1 fruit fly cellular context compared by ENCODE assay signal in genomic region chrX:14882536-14883118, dm6.
A peak's percentile ranks its signal among the peaks of the same experiment; 100 is the strongest.
TF ChIP-seq lines count a peak whose summit lies in the region.

CG45064 (minus strand) TSS chrX:14882586.
CG45065 (minus strand) TSS chrX:14882586.

TF ChIP-seq in whole organism, embryonic, 481 proteins besides CTCF, POLR2A, EP300 and RAD21 (continued from another document and continues in another):
- TF ChIP-seq ken (GFP tag; IDR thresholded peaks at IDR 0.05; lab: Robert Waterston, UW), result peak; percentile 86
- TF ChIP-seq dysf (GFP tag; IDR thresholded peaks at IDR 0.05; lab: Robert Waterston, UW), result peak; percentile 84
- peak; percentile 64 for TF ChIP-seq CG9727 (GFP tag; optimal IDR thresholded peaks at IDR 0.05; lab: Kevin White, UChicago)
- peak; percentile 55 for TF ChIP-seq da (GFP tag; optimal IDR thresholded peaks at IDR 0.05; lab: Kevin White, UChicago)
- no peak for TF ChIP-seq Sin3A (optimal IDR thresholded peaks at IDR 0.05; lab: Kevin White, UChicago)
- no peak for TF ChIP-seq luna (GFP tag; optimal IDR thresholded peaks at IDR 0.05; lab: Kevin White, UChicago)
- TF ChIP-seq CG10979 (tag; optimal IDR thresholded peaks at IDR 0.05; lab: Kevin White, UChicago), result peak; percentile 87
- TF ChIP-seq stc (GFP tag; IDR thresholded peaks at IDR 0.05; lab: Robert Waterston, UW), result peak; percentile 90
- TF ChIP-seq CG6765 (GFP tag; optimal IDR thresholded peaks at IDR 0.05; lab: Kevin White, UChicago), result peak; percentile 23
- TF ChIP-seq Drgx (GFP tag; IDR thresholded peaks at IDR 0.05; lab: Robert Waterston, UW), result peak; percentile 88
- peak; percentile 77 for TF ChIP-seq CG1792 (GFP tag; optimal IDR thresholded peaks at IDR 0.05; lab: Kevin White, UChicago)
- peak; percentile 78 for TF ChIP-seq CG4424 (GFP tag; optimal IDR thresholded peaks at IDR 0.05; lab: Kevin White, UChicago)
- peak; percentile 53 for TF ChIP-seq CG31365 (tag; optimal IDR thresholded peaks at IDR 0.05; lab: Kevin White, UChicago)
- peak; percentile 47 for TF ChIP-seq CG2202 (tag; optimal IDR thresholded peaks at IDR 0.05; lab: Kevin White, UChicago)
- peak; percentile 67 for TF ChIP-seq CG18476 (GFP tag; optimal IDR thresholded peaks at IDR 0.05; lab: Kevin White, UChicago)
- 0 out of 3 replicates have a peak, but pooled peaks have one; percentile 57 for TF ChIP-seq CG2889 (GFP tag; IDR thresholded peaks at IDR 0.05; lab: Robert Waterston, UW)
- peak; percentile 79 for TF ChIP-seq CG9609 (GFP tag; optimal IDR thresholded peaks at IDR 0.05; lab: Kevin White, UChicago)
- TF ChIP-seq MESR4 (GFP tag; optimal IDR thresholded peaks at IDR 0.05; lab: Kevin White, UChicago), result no peak
- peak; percentile 71 for TF ChIP-seq CG6813 (GFP tag; optimal IDR thresholded peaks at IDR 0.05; lab: Kevin White, UChicago)
- peak; percentile 68 for TF ChIP-seq CG12236 (GFP tag; optimal IDR thresholded peaks at IDR 0.05; lab: Kevin White, UChicago)
- peak; percentile 73 for TF ChIP-seq Meics (GFP tag; optimal IDR thresholded peaks at IDR 0.05; lab: Kevin White, UChicago)
- peak; percentile 61 for TF ChIP-seq twi (tag; optimal IDR thresholded peaks at IDR 0.05; lab: Kevin White, UChicago)
- peak; percentile 51 for TF ChIP-seq Ets97D (GFP tag; optimal IDR thresholded peaks at IDR 0.05; lab: Kevin White, UChicago)
- peak; percentile 64 for TF ChIP-seq psq (GFP tag; optimal IDR thresholded peaks at IDR 0.05; lab: Kevin White, UChicago)
- TF ChIP-seq CG17912 (GFP tag; optimal IDR thresholded peaks at IDR 0.05; lab: Kevin White, UChicago), result no peak
- TF ChIP-seq pfk (GFP tag; optimal IDR thresholded peaks at IDR 0.05; lab: Kevin White, UChicago), result no peak
- peak; percentile 65; the same call in 2 of the 4 replicates for TF ChIP-seq Gug (GFP tag; IDR thresholded peaks at IDR 0.05; lab: Robert Waterston, UW)
- TF ChIP-seq CG6689 (GFP tag; IDR thresholded peaks at IDR 0.05; lab: Robert Waterston, UW), result peak; percentile 79
- peak; percentile 20 for TF ChIP-seq CG17186 (GFP tag; optimal IDR thresholded peaks at IDR 0.05; lab: Kevin White, UChicago)
- TF ChIP-seq CG4360 (GFP tag; IDR thresholded peaks at IDR 0.05; lab: Robert Waterston, UW), result peak; percentile 48; the same call in 1 of the 2 replicates
- peak; percentile 68 for TF ChIP-seq maf-S (GFP tag; optimal IDR thresholded peaks at IDR 0.05; lab: Kevin White, UChicago)
- no peak for TF ChIP-seq prd (optimal IDR thresholded peaks at IDR 0.05; lab: Kevin White, UChicago)
- TF ChIP-seq prd (GFP tag; IDR thresholded peaks at IDR 0.05; lab: Robert Waterston, UW), result peak; percentile 84
- peak; percentile 62 for TF ChIP-seq Bdp1 (GFP tag; optimal IDR thresholded peaks at IDR 0.05; lab: Kevin White, UChicago)
- 0 out of 2 replicates have a peak, but pooled peaks have one; percentile 38 for TF ChIP-seq CG16779 (GFP tag; IDR thresholded peaks at IDR 0.05; lab: Robert Waterston, UW)
- peak; percentile 67 for TF ChIP-seq ro (GFP tag; IDR thresholded peaks at IDR 0.05; lab: Robert Waterston, UW)
- TF ChIP-seq CG18262 (tag; optimal IDR thresholded peaks at IDR 0.05; lab: Kevin White, UChicago), result peak; percentile 87
- TF ChIP-seq CG3065 (GFP tag; optimal IDR thresholded peaks at IDR 0.05; lab: Kevin White, UChicago), result no peak
- no peak for TF ChIP-seq CG1832 (GFP tag; optimal IDR thresholded peaks at IDR 0.05; lab: Kevin White, UChicago)
- TF ChIP-seq Dbx (GFP tag; IDR thresholded peaks at IDR 0.05; lab: Robert Waterston, UW), result peak; percentile 56; the same call in 2 of the 3 replicates
- no peak for TF ChIP-seq CG2129 (GFP tag; IDR thresholded peaks at IDR 0.05; lab: Robert Waterston, UW; ENCODE audit: partially characterized antibody)
- TF ChIP-seq tio (GFP tag; optimal IDR thresholded peaks at IDR 0.05; lab: Kevin White, UChicago), result peak; percentile 61
- peak; percentile 81 for TF ChIP-seq gce (GFP tag; IDR thresholded peaks at IDR 0.05; lab: Robert Waterston, UW)
- peak; percentile 71 for TF ChIP-seq sqz (GFP tag; optimal IDR thresholded peaks at IDR 0.05; lab: Kevin White, UChicago)
- TF ChIP-seq zen2 (GFP tag; IDR thresholded peaks at IDR 0.05; lab: Robert Waterston, UW; ENCODE audit: partially characterized antibody), result no peak
- TF ChIP-seq ranshi (GFP tag; IDR thresholded peaks at IDR 0.05; lab: Robert Waterston, UW), result peak; percentile 77
- no peak for TF ChIP-seq Scr (GFP tag; IDR thresholded peaks at IDR 0.05; lab: Robert Waterston, UW; ENCODE audit: partially characterized antibody)
- no peak for TF ChIP-seq Dll (GFP tag; IDR thresholded peaks at IDR 0.05; lab: Robert Waterston, UW; ENCODE audit: partially characterized antibody)
- TF ChIP-seq Hr78 (GFP tag; optimal IDR thresholded peaks at IDR 0.05; lab: Kevin White, UChicago), result peak in 1 of 2 experiments; percentile 77
- TF ChIP-seq Dek (tag; optimal IDR thresholded peaks at IDR 0.05; lab: Kevin White, UChicago), result peak; percentile 75
- peak; percentile 93 for TF ChIP-seq CG2678 (tag; optimal IDR thresholded peaks at IDR 0.05; lab: Kevin White, UChicago)
- peak; percentile 86 for TF ChIP-seq wor (GFP tag; IDR thresholded peaks at IDR 0.05; lab: Robert Waterston, UW)
- TF ChIP-seq CG13123 (GFP tag; optimal IDR thresholded peaks at IDR 0.05; lab: Kevin White, UChicago), result peak; percentile 56
- no peak for TF ChIP-seq h (optimal IDR thresholded peaks at IDR 0.05; lab: Kevin White, UChicago)
- TF ChIP-seq CG4282 (GFP tag; optimal IDR thresholded peaks at IDR 0.05; lab: Kevin White, UChicago), result no peak
- TF ChIP-seq CG13894 (tag; optimal IDR thresholded peaks at IDR 0.05; lab: Kevin White, UChicago), result no peak
- TF ChIP-seq CG9817 (tag; optimal IDR thresholded peaks at IDR 0.05; lab: Kevin White, UChicago), result peak; percentile 67
- peak; percentile 73 for TF ChIP-seq CG8944 (GFP tag; optimal IDR thresholded peaks at IDR 0.05; lab: Kevin White, UChicago)
- TF ChIP-seq ac (GFP tag; optimal IDR thresholded peaks at IDR 0.05; lab: Kevin White, UChicago), result no peak
- no peak for TF ChIP-seq corto (GFP tag; optimal IDR thresholded peaks at IDR 0.05; lab: Kevin White, UChicago)
- TF ChIP-seq CG17829 (tag; optimal IDR thresholded peaks at IDR 0.05; lab: Kevin White, UChicago), result peak; percentile 86
- peak; percentile 11 for TF ChIP-seq D19B (GFP tag; optimal IDR thresholded peaks at IDR 0.05; lab: Kevin White, UChicago)
- TF ChIP-seq Adf1 (GFP tag; IDR thresholded peaks at IDR 0.05; lab: Robert Waterston, UW), result no peak
- no peak for TF ChIP-seq HLHmδ (GFP tag; optimal IDR thresholded peaks at IDR 0.05; lab: Kevin White, UChicago)
- peak; percentile 95 for TF ChIP-seq CG31441 (GFP tag; IDR thresholded peaks at IDR 0.05; lab: Robert Waterston, UW)
- peak; percentile 88 for TF ChIP-seq CG13424 (tag; optimal IDR thresholded peaks at IDR 0.05; lab: Kevin White, UChicago)
- TF ChIP-seq CG8388 (GFP tag; optimal IDR thresholded peaks at IDR 0.05; lab: Kevin White, UChicago), result peak; percentile 89
- TF ChIP-seq zf30C (GFP tag; optimal IDR thresholded peaks at IDR 0.05; lab: Kevin White, UChicago), result peak; percentile 51
- TF ChIP-seq lilli (GFP tag; optimal IDR thresholded peaks at IDR 0.05; lab: Kevin White, UChicago), result peak; percentile 79
- peak; percentile 94 for TF ChIP-seq CG17359 (tag; optimal IDR thresholded peaks at IDR 0.05; lab: Kevin White, UChicago)
- TF ChIP-seq phol (tag; optimal IDR thresholded peaks at IDR 0.05; lab: Kevin White, UChicago), result peak; percentile 87
- TF ChIP-seq klu (GFP tag; IDR thresholded peaks at IDR 0.05; lab: Robert Waterston, UW), result no peak; the same call in 1 of the 2 replicates
- peak; percentile 83 for TF ChIP-seq CG10366 (GFP tag; IDR thresholded peaks at IDR 0.05; lab: Robert Waterston, UW)
- no peak for TF ChIP-seq usp (GFP tag; optimal IDR thresholded peaks at IDR 0.05; lab: Kevin White, UChicago)
- TF ChIP-seq wek (GFP tag; optimal IDR thresholded peaks at IDR 0.05; lab: Kevin White, UChicago), result peak; percentile 64
- TF ChIP-seq CG3726 (GFP tag; IDR thresholded peaks at IDR 0.05; lab: Robert Waterston, UW), result peak; percentile 59; the same call in 2 of the 3 replicates
- TF ChIP-seq Hmr (GFP tag; optimal IDR thresholded peaks at IDR 0.05; lab: Kevin White, UChicago), result peak; percentile 65
- TF ChIP-seq slou (GFP tag; optimal IDR thresholded peaks at IDR 0.05; lab: Kevin White, UChicago), result peak; percentile 11
- peak; percentile 75 for TF ChIP-seq Deaf1 (tag; optimal IDR thresholded peaks at IDR 0.05; lab: Kevin White, UChicago)
- TF ChIP-seq CG31388 (GFP tag; optimal IDR thresholded peaks at IDR 0.05; lab: Kevin White, UChicago), result peak; percentile 21
- TF ChIP-seq fd102C (GFP tag; optimal IDR thresholded peaks at IDR 0.05; lab: Kevin White, UChicago), result no peak
- no peak for TF ChIP-seq ash1 (GFP tag; optimal IDR thresholded peaks at IDR 0.05; lab: Kevin White, UChicago)
- TF ChIP-seq unpg (GFP tag; optimal IDR thresholded peaks at IDR 0.05; lab: Kevin White, UChicago), result peak; percentile 89
- TF ChIP-seq Lhr (GFP tag; optimal IDR thresholded peaks at IDR 0.05; lab: Kevin White, UChicago), result peak; percentile 76
- TF ChIP-seq mirr (GFP tag; optimal IDR thresholded peaks at IDR 0.05; lab: Kevin White, UChicago), result no peak
- no peak for TF ChIP-seq CG8478 (optimal IDR thresholded peaks at IDR 0.05; lab: Kevin White, UChicago)
- TF ChIP-seq B-H2 (GFP tag; optimal IDR thresholded peaks at IDR 0.05; lab: Kevin White, UChicago), result no peak
- peak; percentile 70 for TF ChIP-seq CG6654 (GFP tag; optimal IDR thresholded peaks at IDR 0.05; lab: Kevin White, UChicago)
- no peak for TF ChIP-seq CG15479 (GFP tag; optimal IDR thresholded peaks at IDR 0.05; lab: Kevin White, UChicago)
- peak; percentile 83 for TF ChIP-seq ewg (GFP tag; optimal IDR thresholded peaks at IDR 0.05; lab: Kevin White, UChicago)
- TF ChIP-seq Nf-YC (tag; optimal IDR thresholded peaks at IDR 0.05; lab: Kevin White, UChicago), result peak; percentile 45
- TF ChIP-seq cwo (GFP tag; optimal IDR thresholded peaks at IDR 0.05; lab: Kevin White, UChicago), result peak; percentile 66
- TF ChIP-seq Gsc (GFP tag; IDR thresholded peaks at IDR 0.05; lab: Robert Waterston, UW), result peak; percentile 59; the same call in 1 of the 2 replicates
- peak; percentile 59 for TF ChIP-seq kay (GFP tag; optimal IDR thresholded peaks at IDR 0.05; lab: Kevin White, UChicago)
- peak; percentile 80 for TF ChIP-seq CG2875 (GFP tag; optimal IDR thresholded peaks at IDR 0.05; lab: Kevin White, UChicago)
- peak; percentile 78 for TF ChIP-seq CG14710 (tag; optimal IDR thresholded peaks at IDR 0.05; lab: Kevin White, UChicago)
- peak; percentile 74 for TF ChIP-seq CG18619 (GFP tag; optimal IDR thresholded peaks at IDR 0.05; lab: Kevin White, UChicago)
- TF ChIP-seq NfI (GFP tag; optimal IDR thresholded peaks at IDR 0.05; lab: Kevin White, UChicago), result peak; percentile 81
- peak; percentile 64 for TF ChIP-seq emc (GFP tag; optimal IDR thresholded peaks at IDR 0.05; lab: Kevin White, UChicago)
- TF ChIP-seq her (GFP tag; optimal IDR thresholded peaks at IDR 0.05; lab: Kevin White, UChicago), result peak; percentile 77
- TF ChIP-seq CG10543 (GFP tag; optimal IDR thresholded peaks at IDR 0.05; lab: Kevin White, UChicago), result peak; percentile 24
- no peak for TF ChIP-seq inv (GFP tag; IDR thresholded peaks at IDR 0.05; lab: Robert Waterston, UW; ENCODE audit: partially characterized antibody)
- TF ChIP-seq sens (GFP tag; lab: Kevin White, UChicago), result peak; percentile 98
- TF ChIP-seq HmgD (GFP tag; optimal IDR thresholded peaks at IDR 0.05; lab: Kevin White, UChicago), result no peak
- no peak for TF ChIP-seq cas (GFP tag; IDR thresholded peaks at IDR 0.05; lab: Robert Waterston, UW)
- TF ChIP-seq stwl (tag; optimal IDR thresholded peaks at IDR 0.05; lab: Kevin White, UChicago), result no peak
- peak; percentile 89 for TF ChIP-seq CG15601 (tag; optimal IDR thresholded peaks at IDR 0.05; lab: Kevin White, UChicago)
- TF ChIP-seq Rfx (GFP tag; IDR thresholded peaks at IDR 0.05; lab: Robert Waterston, UW), result peak; percentile 67
- TF ChIP-seq CG30431 (GFP tag; optimal IDR thresholded peaks at IDR 0.05; lab: Kevin White, UChicago), result peak; percentile 51
- peak; percentile 78 for TF ChIP-seq CG5180 (GFP tag; optimal IDR thresholded peaks at IDR 0.05; lab: Kevin White, UChicago)
- no peak for TF ChIP-seq Dp (GFP tag; optimal IDR thresholded peaks at IDR 0.05; lab: Kevin White, UChicago)
- peak; percentile 31 for TF ChIP-seq Hand (GFP tag; optimal IDR thresholded peaks at IDR 0.05; lab: Kevin White, UChicago)
- TF ChIP-seq CG1529 (GFP tag; optimal IDR thresholded peaks at IDR 0.05; lab: Kevin White, UChicago), result peak; percentile 84
- TF ChIP-seq crol (GFP tag; IDR thresholded peaks at IDR 0.05; lab: Robert Waterston, UW), result no peak
- peak; percentile 90 for TF ChIP-seq ap (GFP tag; IDR thresholded peaks at IDR 0.05; lab: Robert Waterston, UW)
- TF ChIP-seq CG14860 (GFP tag; IDR thresholded peaks at IDR 0.05; lab: Robert Waterston, UW; ENCODE audit: partially characterized antibody), result no peak
- TF ChIP-seq croc (GFP tag; conservative IDR thresholded peaks at IDR 0.05; lab: Robert Waterston, UW), result peak; percentile 74
- TF ChIP-seq pho (GFP tag; optimal IDR thresholded peaks at IDR 0.05; lab: Kevin White, UChicago), result peak; percentile 73
- peak; percentile 84 for TF ChIP-seq CG7556 (GFP tag; optimal IDR thresholded peaks at IDR 0.05; lab: Kevin White, UChicago)
- peak; percentile 69; the same call in 2 of the 3 replicates for TF ChIP-seq Mrtf (GFP tag; IDR thresholded peaks at IDR 0.05; lab: Robert Waterston, UW)
- no peak for TF ChIP-seq chm (GFP tag; IDR thresholded peaks at IDR 0.05; lab: Robert Waterston, UW)
- peak; percentile 62 for TF ChIP-seq CG14014 (GFP tag; IDR thresholded peaks at IDR 0.05; lab: Robert Waterston, UW)
- TF ChIP-seq Sry-δ (GFP tag; optimal IDR thresholded peaks at IDR 0.05; lab: Kevin White, UChicago), result peak; percentile 42
- TF ChIP-seq gcm2 (GFP tag; optimal IDR thresholded peaks at IDR 0.05; lab: Kevin White, UChicago), result peak; percentile 56
- TF ChIP-seq Stat92E (GFP tag; optimal IDR thresholded peaks at IDR 0.05; lab: Kevin White, UChicago), result peak in 1 of 3 experiments; percentile 4
- peak; percentile 15 to 92 for TF ChIP-seq Hr51 (GFP tag; optimal IDR thresholded peaks at IDR 0.05; lab: Kevin White, UChicago)
- no peak for TF ChIP-seq dan (GFP tag; IDR thresholded peaks at IDR 0.05; lab: Robert Waterston, UW)
- TF ChIP-seq CG11085 (GFP tag; IDR thresholded peaks at IDR 0.05; lab: Robert Waterston, UW), result no peak
- peak; percentile 79 for TF ChIP-seq sim (GFP tag; IDR thresholded peaks at IDR 0.05; lab: Robert Waterston, UW)
- no peak for TF ChIP-seq CG7271 (tag; optimal IDR thresholded peaks at IDR 0.05; lab: Kevin White, UChicago)
- TF ChIP-seq MTF-1 (GFP tag; optimal IDR thresholded peaks at IDR 0.05; lab: Kevin White, UChicago; ENCODE audit: borderline replicate concordance), result peak; percentile 62
- no peak for TF ChIP-seq rib (GFP tag; IDR thresholded peaks at IDR 0.05; lab: Robert Waterston, UW)
